Worm (Caenorhabditis elegans) whole organism, L3 larva: ENCODE data around the gene prx-19.

Experiments
- R02D3.7 ChIP-seq: fragments of 150-350 bp; optimal IDR thresholded peaks from 2 replicates; lab custom pipeline; 2014; ENCODE audit warnings: missing biosample characterization, missing genetic modification characterization
- ZK546.5 ChIP-seq: sonication (generic microtip); optimal IDR thresholded peaks from 2 replicates; lab custom pipeline; 2017; ENCODE audit warnings: missing biosample characterization, missing genetic modification characterization
- aly-2 ChIP-seq: fragments of 150-350 bp; optimal IDR thresholded peaks from 2 replicates; lab custom pipeline; 2014; ENCODE audit warnings: missing biosample characterization, missing genetic modification characterization
- ama-1 ChIP-seq: fragments of 150-350 bp; optimal IDR thresholded peaks from 2 replicates; lab custom pipeline; 2018
- ceh-16 ChIP-seq: sonication (generic microtip); optimal IDR thresholded peaks from 2 replicates; lab custom pipeline; 2017; ENCODE audit warnings: missing biosample characterization, missing genetic modification characterization
- ceh-28 ChIP-seq: fragments of 150-350 bp; optimal IDR thresholded peaks from 2 replicates; lab custom pipeline; 2014; ENCODE audit warnings: missing biosample characterization, missing genetic modification reagents, missing genetic modification characterization
- ceh-82 ChIP-seq: fragments of 150-350 bp; optimal IDR thresholded peaks from 2 replicates; lab custom pipeline; 2014; ENCODE audit warnings: missing biosample characterization, missing genetic modification characterization
- ceh-9 ChIP-seq: sonication (generic microtip); optimal IDR thresholded peaks from 2 replicates; lab custom pipeline; 2018; ENCODE audit warnings: missing biosample characterization, missing genetic modification characterization
- daf-12 ChIP-seq: fragments of 150-350 bp; optimal IDR thresholded peaks from 2 replicates; lab custom pipeline; 2014; ENCODE audit warnings: missing biosample characterization, missing genetic modification reagents, missing genetic modification characterization
- egl-27 ChIP-seq: sonication (generic microtip); optimal IDR thresholded peaks from 4 replicates; lab custom pipeline; 2017; ENCODE audit warnings: missing biosample characterization, missing genetic modification reagents, missing genetic modification characterization
- egl-5 ChIP-seq: fragments of 150-350 bp; optimal IDR thresholded peaks from 2 replicates; lab custom pipeline; 2017; ENCODE audit warnings: missing biosample characterization, missing genetic modification reagents, missing genetic modification characterization, inconsistent platforms
- elt-1 ChIP-seq: fragments of 150-350 bp; optimal IDR thresholded peaks from 2 replicates; lab custom pipeline; 2014; ENCODE audit warnings: missing biosample characterization, missing genetic modification characterization
- elt-2 ChIP-seq: sonication (generic microtip); optimal IDR thresholded peaks from 2 replicates; lab custom pipeline; 2016; ENCODE audit warnings: missing genetic modification reagents, mild to moderate bottlenecking, missing genetic modification characterization, missing compliant biosample characterization
- elt-3 ChIP-seq, 3 experiments: fragments of 150-350 bp in 1 of 3; sonication (generic microtip) in 2 of 3; optimal IDR thresholded peaks; 2 replicates in 2 of 3; 4 replicates in 1 of 3; lab custom pipeline; 2014 to 2017; ENCODE audit warnings: missing biosample characterization in 3 of 3, missing genetic modification characterization in 3 of 3
- eor-1 ChIP-seq, 2 experiments: fragments of 150-350 bp; optimal IDR thresholded peaks; 2 replicates each; lab custom pipeline; 2014 to 2018; ENCODE audit warnings: missing biosample characterization in 2 of 2, missing genetic modification characterization in 2 of 2
- fkh-10 ChIP-seq: sonication (generic microtip); optimal IDR thresholded peaks from 2 replicates; lab custom pipeline; 2017; ENCODE audit warnings: missing biosample characterization, missing genetic modification reagents, missing genetic modification characterization
- fkh-2 ChIP-seq: fragments of 150-350 bp; optimal IDR thresholded peaks from 2 replicates; lab custom pipeline; 2014; ENCODE audit warnings: missing biosample characterization, missing genetic modification reagents, missing genetic modification characterization
- fos-1 ChIP-seq: fragments of 150-350 bp; optimal IDR thresholded peaks from 2 replicates; lab custom pipeline; 2014; ENCODE audit warnings: missing biosample characterization, missing genetic modification characterization
- hmg-11 ChIP-seq: sonication (generic microtip); optimal IDR thresholded peaks from 2 replicates; lab custom pipeline; 2016; ENCODE audit warnings: missing genetic modification characterization, missing compliant biosample characterization
- jun-1 ChIP-seq: fragments of 150-350 bp; optimal IDR thresholded peaks from 2 replicates; lab custom pipeline; 2014; ENCODE audit warnings: missing biosample characterization, missing genetic modification reagents, missing genetic modification characterization
- lin-15B ChIP-seq: fragments of 150-350 bp; optimal IDR thresholded peaks from 2 replicates; lab custom pipeline; 2014; ENCODE audit warnings: missing biosample characterization, missing genetic modification characterization
- lin-39 ChIP-seq: fragments of 150-350 bp; optimal IDR thresholded peaks from 2 replicates; lab custom pipeline; 2018; ENCODE audit warnings: missing biosample characterization, missing genetic modification reagents, missing genetic modification characterization
- lsy-12 ChIP-seq: sonication (generic microtip); optimal IDR thresholded peaks from 2 replicates; lab custom pipeline; 2016; ENCODE audit warnings: mild to moderate bottlenecking, missing genetic modification characterization, missing compliant biosample characterization
- mdl-1 ChIP-seq: fragments of 150-350 bp; optimal IDR thresholded peaks from 2 replicates; lab custom pipeline; 2014; ENCODE audit warnings: missing biosample characterization, missing genetic modification characterization
- mml-1 ChIP-seq: fragments of 150-350 bp; sonication (generic microtip); optimal IDR thresholded peaks from 3 replicates; lab custom pipeline; 2014; ENCODE audit warnings: missing biosample characterization, missing genetic modification characterization
- nfya-1 ChIP-seq: sonication (generic microtip); optimal IDR thresholded peaks from 2 replicates; lab custom pipeline; 2017; ENCODE audit warnings: missing genetic modification characterization, mild to moderate bottlenecking, missing compliant biosample characterization, antibody characterized with exemption, moderate library complexity; ENCODE audit not compliant: insufficient read depth
- nhr-11 ChIP-seq: fragments of 150-350 bp; optimal IDR thresholded peaks from 2 replicates; lab custom pipeline; 2014; ENCODE audit warnings: missing biosample characterization, missing genetic modification characterization
- nhr-12 ChIP-seq: fragments of 150-350 bp; optimal IDR thresholded peaks from 2 replicates; lab custom pipeline; 2014; ENCODE audit warnings: missing biosample characterization, missing genetic modification characterization
- nhr-23 ChIP-seq: fragments of 150-350 bp; optimal IDR thresholded peaks from 2 replicates; lab custom pipeline; 2014; ENCODE audit warnings: missing biosample characterization, missing genetic modification reagents, missing genetic modification characterization
- nhr-237 ChIP-seq: fragments of 150-350 bp; optimal IDR thresholded peaks from 2 replicates; lab custom pipeline; 2014; ENCODE audit warnings: missing biosample characterization, missing genetic modification characterization
- nhr-25 ChIP-seq: sonication (generic microtip); optimal IDR thresholded peaks from 2 replicates; lab custom pipeline; 2017; ENCODE audit warnings: missing biosample characterization, missing genetic modification characterization
- nhr-28 ChIP-seq: fragments of 150-350 bp; optimal IDR thresholded peaks from 2 replicates; lab custom pipeline; 2014; ENCODE audit warnings: missing biosample characterization, missing genetic modification characterization
- nhr-43 ChIP-seq: sonication (generic microtip); optimal IDR thresholded peaks from 2 replicates; lab custom pipeline; 2016; ENCODE audit warnings: mild to moderate bottlenecking, missing genetic modification characterization, missing compliant biosample characterization; ENCODE audit not compliant: poor library complexity, severe bottlenecking
- nhr-67 ChIP-seq: fragments of 150-350 bp; optimal IDR thresholded peaks from 2 replicates; lab custom pipeline; 2014; ENCODE audit warnings: missing biosample characterization, missing genetic modification characterization
- nhr-76 ChIP-seq: fragments of 150-350 bp; sonication (generic microtip); optimal IDR thresholded peaks from 5 replicates; lab custom pipeline; 2014; ENCODE audit warnings: missing biosample characterization, missing genetic modification characterization
- nhr-77 ChIP-seq: fragments of 150-350 bp; optimal IDR thresholded peaks from 2 replicates; lab custom pipeline; 2014; ENCODE audit warnings: missing biosample characterization, missing genetic modification characterization
- pha-4 ChIP-seq: fragments of 150-350 bp; optimal IDR thresholded peaks from 2 replicates; lab custom pipeline; 2014; ENCODE audit warnings: missing biosample characterization, missing genetic modification reagents, missing genetic modification characterization
- pqm-1 ChIP-seq: fragments of 150-350 bp; optimal IDR thresholded peaks from 2 replicates; lab custom pipeline; 2017; ENCODE audit warnings: missing biosample characterization, missing genetic modification characterization, inconsistent platforms
- sea-2 ChIP-seq: fragments of 150-350 bp; sonication (generic microtip); optimal IDR thresholded peaks from 4 replicates; lab custom pipeline; 2014; ENCODE audit warnings: missing biosample characterization, missing genetic modification reagents, missing genetic modification characterization
- skn-1 ChIP-seq: fragments of 150-350 bp; optimal IDR thresholded peaks from 2 replicates; lab custom pipeline; 2014; ENCODE audit warnings: missing biosample characterization, missing genetic modification characterization
- snpc-4 ChIP-seq: fragments of 150-350 bp; optimal IDR thresholded peaks from 2 replicates; lab custom pipeline; 2014; ENCODE audit warnings: missing biosample characterization, missing genetic modification characterization
- tbx-2 ChIP-seq: sonication (generic microtip); optimal IDR thresholded peaks from 2 replicates; lab custom pipeline; 2016; ENCODE audit warnings: mild to moderate bottlenecking, missing genetic modification characterization, missing compliant biosample characterization
- unc-39 ChIP-seq: sonication (generic microtip); optimal IDR thresholded peaks from 4 replicates; lab custom pipeline; 2017; ENCODE audit warnings: missing biosample characterization, missing genetic modification characterization
- unc-62 ChIP-seq: fragments of 150-350 bp; sonication (generic microtip); optimal IDR thresholded peaks from 4 replicates; lab custom pipeline; 2014; ENCODE audit warnings: missing biosample characterization, missing genetic modification reagents, missing genetic modification characterization
- zag-1 ChIP-seq: fragments of 150-350 bp; optimal IDR thresholded peaks from 2 replicates; lab custom pipeline; 2014; ENCODE audit warnings: missing biosample characterization, missing genetic modification characterization
- ztf-11 ChIP-seq: fragments of 150-350 bp; optimal IDR thresholded peaks from 2 replicates; lab custom pipeline; 2014; ENCODE audit warnings: missing biosample characterization, missing genetic modification characterization
- ztf-4 ChIP-seq: fragments of 150-350 bp; optimal IDR thresholded peaks from 2 replicates; lab custom pipeline; 2014; ENCODE audit warnings: missing biosample characterization, missing genetic modification characterization

The prx-19 gene

ce11 chrIII:8799964-8800795 is 8.9 kb downstream of the prx-19 start, which contains the start of gene F54F2.6 (continued):
- TF ChIP-seq nhr-25 (peak; percentile 44), lin-39 (peak; percentile 88)

ce11 chrIII:8797211-8797733 is 11.8 kb downstream of the prx-19 start:
- TF ChIP-seq elt-2 (tag; lab: Kevin White, UChicago) (peak; percentile 96), nhr-12 (tag; lab: Kevin White, UChicago) (no peak), nhr-23 (tag; lab: Kevin White, UChicago) (peak; percentile 68), mdl-1 (tag; lab: Kevin White, UChicago) (peak; percentile 90), ama-1 (lab: Kevin White, UChicago) (no peak), fkh-2 (tag; lab: Kevin White, UChicago) (no peak), nhr-237 (tag; lab: Kevin White, UChicago) (no peak), jun-1 (peak; percentile 94), unc-62 (peak; percentile 71), nhr-67 (no peak), ceh-9 (tag; lab: Kevin White, UChicago) (no peak), nhr-43 (tag; lab: Kevin White, UChicago) (peak; percentile 87), snpc-4 (tag; lab: Kevin White, UChicago) (peak; percentile 75), ztf-11 (no peak), lin-39 (peak; percentile 93), sea-2 (GFP tag; lab: Kevin White, UChicago) (peak; percentile 14), nhr-11 (tag; lab: Kevin White, UChicago) (peak; percentile 5), fkh-10 (GFP tag; lab: Kevin White, UChicago) (peak; percentile 73), tbx-2 (peak; percentile 75), pqm-1 (tag; lab: Kevin White, UChicago) (peak; percentile 96), egl-27 (tag; lab: Kevin White, UChicago) (peak; percentile 27), elt-1 (tag; lab: Kevin White, UChicago) (peak; percentile 59), skn-1 (tag; lab: Kevin White, UChicago) (peak; percentile 76), zag-1 (tag; lab: Kevin White, UChicago) (no peak), ceh-82 (tag; lab: Kevin White, UChicago) (peak; percentile 42), elt-3 (tag; optimal IDR thresholded peaks at IDR 0.05; lab: Kevin White, UChicago) (peak in 1 of 3 experiments; percentile 74), lsy-12 (tag; lab: Kevin White, UChicago) (peak; percentile 81), fos-1 (tag; lab: Kevin White, UChicago) (peak; percentile 43), ztf-4 (tag; lab: Kevin White, UChicago) (no peak), ceh-16 (tag; lab: Kevin White, UChicago) (no peak), mml-1 (tag; lab: Kevin White, UChicago) (no peak), nfya-1 (tag; lab: Kevin White, UChicago) (peak; percentile 89), nhr-28 (tag; lab: Kevin White, UChicago) (no peak), aly-2 (tag; lab: Kevin White, UChicago) (no peak), nhr-76 (peak; percentile 36), unc-39 (tag; lab: Kevin White, UChicago) (no peak), pha-4 (tag; lab: Kevin White, UChicago) (peak; percentile 43), ceh-28 (tag; lab: Kevin White, UChicago) (peak; percentile 83), nhr-25 (peak; percentile 92), ZK546.5 (tag; lab: Kevin White, UChicago) (no peak), nhr-77 (peak; percentile 18), hmg-11 (tag; lab: Kevin White, UChicago) (peak; percentile 68), lin-15B (tag; lab: Kevin White, UChicago) (peak; percentile 49), eor-1 (tag; optimal IDR thresholded peaks at IDR 0.05; lab: Kevin White, UChicago) (no peak), R02D3.7 (tag; lab: Kevin White, UChicago) (peak; percentile 44), daf-12 (tag; lab: Kevin White, UChicago) (no peak), egl-5 (tag; lab: Kevin White, UChicago) (peak; percentile 34)
